Fruit fly (Drosophila melanogaster) whole organism, embryonic: Measurements from ENCODE around the gene Pgant8.
A peak's percentile ranks its signal among the peaks of the same experiment; 100 is the strongest.

Experiments
- B-H1 ChIP-seq: fragments of 200-800 bp; sonication (Bioruptor generic); IDR thresholded peaks from 3 replicates; pipeline ENCODE4 v1.3.6; 2022; ENCODE audit warnings: missing biosample characterization, missing genetic modification characterization
- CG11093 ChIP-seq: fragments of 200-800 bp; sonication (Bioruptor generic); IDR thresholded peaks from 3 replicates; pipeline ENCODE4 v1.3.6; 2022; ENCODE audit warnings: missing biosample characterization, missing genetic modification characterization
- CG11695 ChIP-seq: fragments of 200-800 bp; sonication (Bioruptor generic); IDR thresholded peaks from 3 replicates; pipeline ENCODE4 v1.3.6; 2022; ENCODE audit warnings: missing biosample characterization, missing genetic modification characterization
- CG11696 ChIP-seq: fragments of 200-800 bp; sonication (Bioruptor generic); IDR thresholded peaks from 2 replicates; pipeline ENCODE4 v1.3.6; 2022; ENCODE audit warnings: missing biosample characterization, missing genetic modification characterization
- CG12236 ChIP-seq: fragments of 200-800 bp; sonication (Bioruptor generic); optimal IDR thresholded peaks from 2 replicates; lab custom pipeline; 2016; ENCODE audit warnings: missing biosample characterization, missing genetic modification characterization
- CG12769 ChIP-seq: fragments of 200-800 bp; sonication (Bioruptor generic); optimal IDR thresholded peaks from 2 replicates; lab custom pipeline; 2019; ENCODE audit warnings: missing biosample characterization, mild to moderate bottlenecking, missing genetic modification characterization, moderate library complexity
- CG13296 ChIP-seq: fragments of 200-800 bp; sonication (Bioruptor generic); optimal IDR thresholded peaks from 3 replicates; lab custom pipeline; 2018; ENCODE audit warnings: missing biosample characterization, mild to moderate bottlenecking, missing genetic modification characterization
- CG15514 ChIP-seq: fragments of 200-800 bp; sonication (Bioruptor generic); optimal IDR thresholded peaks from 3 replicates; lab custom pipeline; 2017; ENCODE audit warnings: missing biosample characterization, missing genetic modification characterization, mild to moderate bottlenecking, moderate library complexity, missing genetic modification reagents
- CG1603 ChIP-seq: fragments of 200-800 bp; sonication (Bioruptor generic); optimal IDR thresholded peaks from 2 replicates; lab custom pipeline; 2019; ENCODE audit warnings: missing biosample characterization, mild to moderate bottlenecking, missing genetic modification characterization, moderate library complexity
- CG17385 ChIP-seq: fragments of 200-800 bp; sonication (Bioruptor generic); optimal IDR thresholded peaks from 3 replicates; lab custom pipeline; 2018; ENCODE audit warnings: missing biosample characterization, mild to moderate bottlenecking, missing genetic modification characterization
- CG17802 ChIP-seq: fragments of 200-800 bp; sonication (Bioruptor generic); optimal IDR thresholded peaks from 2 replicates; lab custom pipeline; 2018; ENCODE audit warnings: missing biosample characterization, mild to moderate bottlenecking, missing genetic modification characterization, moderate library complexity
- CG18599 ChIP-seq: fragments of 200-800 bp; sonication (Bioruptor generic); optimal IDR thresholded peaks from 3 replicates; lab custom pipeline; 2017; ENCODE audit warnings: missing biosample characterization, missing genetic modification characterization, mild to moderate bottlenecking, moderate library complexity, missing genetic modification reagents
- CG2678 ChIP-seq: fragments of 200-800 bp; sonication (Bioruptor generic); optimal IDR thresholded peaks from 3 replicates; lab custom pipeline; 2019; ENCODE audit warnings: missing biosample characterization, mild to moderate bottlenecking, missing genetic modification characterization, moderate library complexity
- CG31365 ChIP-seq: fragments of 200-800 bp; sonication (Bioruptor generic); optimal IDR thresholded peaks from 2 replicates; lab custom pipeline; 2018; ENCODE audit warnings: missing biosample characterization, mild to moderate bottlenecking, missing genetic modification characterization
- CG31388 ChIP-seq: fragments of 200-800 bp; sonication (Bioruptor generic); optimal IDR thresholded peaks from 2 replicates; lab custom pipeline; 2016; ENCODE audit warnings: missing biosample characterization, missing genetic modification characterization
- CG33213 ChIP-seq: fragments of 200-800 bp; sonication (Bioruptor generic); optimal IDR thresholded peaks from 3 replicates; lab custom pipeline; 2016; ENCODE audit warnings: missing biosample characterization, missing genetic modification characterization
- CG4282 ChIP-seq: fragments of 200-800 bp; sonication (Bioruptor generic); optimal IDR thresholded peaks from 2 replicates; lab custom pipeline; 2016; ENCODE audit warnings: missing biosample characterization, missing genetic modification characterization
- CG4404 ChIP-seq: fragments of 200-800 bp; sonication (Bioruptor generic); IDR thresholded peaks from 2 replicates; pipeline ENCODE4 v1.3.6; 2022; ENCODE audit warnings: missing biosample characterization, missing genetic modification characterization
- CG6654 ChIP-seq: fragments of 200-800 bp; sonication (Bioruptor generic); optimal IDR thresholded peaks from 2 replicates; lab custom pipeline; 2017; ENCODE audit warnings: missing biosample characterization, mild to moderate bottlenecking, missing genetic modification characterization
- CG6689 ChIP-seq: fragments of 200-800 bp; sonication (Bioruptor generic); IDR thresholded peaks from 2 replicates; pipeline ENCODE4 v1.3.6; 2022; ENCODE audit warnings: missing biosample characterization, missing genetic modification characterization
- CG8359 ChIP-seq: fragments of 200-800 bp; sonication (Bioruptor generic); optimal IDR thresholded peaks from 2 replicates; lab custom pipeline; 2017; ENCODE audit warnings: missing biosample characterization, mild to moderate bottlenecking, missing genetic modification characterization, borderline replicate concordance
- CG8765 ChIP-seq: fragments of 200-800 bp; sonication (Bioruptor generic); IDR thresholded peaks from 2 replicates; pipeline ENCODE4 v1.3.6; 2022; ENCODE audit warnings: missing biosample characterization, missing genetic modification characterization
- D19B ChIP-seq: fragments of 200-800 bp; sonication (Bioruptor generic); optimal IDR thresholded peaks from 2 replicates; lab custom pipeline; 2017; ENCODE audit warnings: missing biosample characterization, mild to moderate bottlenecking, missing genetic modification characterization
- Dek ChIP-seq: fragments of 200-800 bp; sonication (Bioruptor generic); optimal IDR thresholded peaks from 3 replicates; lab custom pipeline; 2019; ENCODE audit warnings: missing biosample characterization, mild to moderate bottlenecking, missing genetic modification characterization, moderate library complexity
- ERR ChIP-seq: fragments of 200-800 bp; sonication (Bioruptor generic); optimal IDR thresholded peaks from 2 replicates; lab custom pipeline; 2016; ENCODE audit warnings: missing biosample characterization, missing genetic modification characterization
- Fer2 ChIP-seq: fragments of 200-800 bp; sonication (Bioruptor generic); optimal IDR thresholded peaks from 2 replicates; lab custom pipeline; 2018; ENCODE audit warnings: missing biosample characterization, mild to moderate bottlenecking, missing genetic modification characterization, moderate library complexity
- Hr39 ChIP-seq: fragments of >200 bp; optimal IDR thresholded peaks from 2 replicates; lab custom pipeline; 2017
- Myb ChIP-seq: fragments of 200-800 bp; sonication (Bioruptor generic); optimal IDR thresholded peaks from 2 replicates; lab custom pipeline; 2016; ENCODE audit warnings: missing biosample characterization, missing genetic modification characterization
- NK7.1 ChIP-seq: fragments of 200-800 bp; sonication (Bioruptor generic); optimal IDR thresholded peaks from 3 replicates; lab custom pipeline; 2016; ENCODE audit warnings: missing biosample characterization, missing genetic modification characterization
- Optix ChIP-seq: fragments of 200-800 bp; sonication (Bioruptor generic); IDR thresholded peaks from 3 replicates; pipeline ENCODE4 v1.3.6; 2022; ENCODE audit warnings: missing biosample characterization, missing genetic modification characterization
- PHDP ChIP-seq: fragments of 200-800 bp; sonication (Bioruptor generic); optimal IDR thresholded peaks from 3 replicates; lab custom pipeline; 2018; ENCODE audit warnings: missing biosample characterization, mild to moderate bottlenecking, missing genetic modification characterization, moderate library complexity
- Sin3A ChIP-seq: fragments of >200 bp; optimal IDR thresholded peaks from 2 replicates; lab custom pipeline; 2018
- Xrp1 ChIP-seq: fragments of 200-800 bp; sonication (Bioruptor generic); IDR thresholded peaks from 2 replicates; pipeline ENCODE4 v1.3.6; 2022; ENCODE audit warnings: missing biosample characterization, missing genetic modification characterization
- ash1 ChIP-seq: fragments of 200-800 bp; sonication (Bioruptor generic); optimal IDR thresholded peaks from 2 replicates; lab custom pipeline; 2018; ENCODE audit warnings: missing biosample characterization, mild to moderate bottlenecking, missing genetic modification characterization
- cg ChIP-seq: fragments of 200-800 bp; sonication (Bioruptor generic); optimal IDR thresholded peaks from 3 replicates; lab custom pipeline; 2019; ENCODE audit warnings: missing biosample characterization, mild to moderate bottlenecking, missing genetic modification characterization, moderate library complexity
- disco-r ChIP-seq: fragments of 200-800 bp; sonication (Bioruptor generic); optimal IDR thresholded peaks from 2 replicates; lab custom pipeline; 2016; ENCODE audit warnings: missing biosample characterization, missing genetic modification characterization
- dmrt11E ChIP-seq: fragments of 200-800 bp; sonication (Bioruptor generic); optimal IDR thresholded peaks from 3 replicates; lab custom pipeline; 2018; ENCODE audit warnings: missing biosample characterization, mild to moderate bottlenecking, missing genetic modification characterization, moderate library complexity
- ftz-f1 ChIP-seq: fragments of 200-800 bp; sonication (Bioruptor generic); optimal IDR thresholded peaks from 2 replicates; lab custom pipeline; 2016; ENCODE audit warnings: missing biosample characterization, missing genetic modification characterization
- grau ChIP-seq: fragments of 200-800 bp; optimal IDR thresholded peaks from 3 replicates; lab custom pipeline; 2019; ENCODE audit warnings: missing biosample characterization, mild to moderate bottlenecking, missing genetic modification characterization, moderate library complexity
- gsb-n ChIP-seq: fragments of 200-800 bp; sonication (Bioruptor generic); optimal IDR thresholded peaks from 3 replicates; lab custom pipeline; 2018; ENCODE audit warnings: missing biosample characterization, mild to moderate bottlenecking, missing genetic modification characterization
- lola ChIP-seq, 3 experiments: fragments of >200 bp in 2 of 3; fragments of 200-800 bp in 1 of 3; sonication (Bioruptor generic) in 1 of 3; optimal IDR thresholded peaks; 2 replicates each; lab custom pipeline; 2017 to 2019; ENCODE audit warnings: missing biosample characterization in 3 of 3, missing genetic modification characterization in 3 of 3, mild to moderate bottlenecking in 1 of 3, moderate library complexity in 1 of 3
- mld ChIP-seq: fragments of 200-800 bp; sonication (Bioruptor generic); IDR thresholded peaks from 3 replicates; pipeline ENCODE4 v1.3.6; 2022; ENCODE audit warnings: missing biosample characterization, missing genetic modification characterization; ENCODE audit not compliant: partially characterized antibody
- odd ChIP-seq: fragments of 200-800 bp; sonication (Bioruptor generic); optimal IDR thresholded peaks from 2 replicates; lab custom pipeline; 2017; ENCODE audit warnings: missing biosample characterization, mild to moderate bottlenecking, missing genetic modification characterization
- onecut ChIP-seq: fragments of 200-800 bp; sonication (Bioruptor generic); IDR thresholded peaks from 2 replicates; pipeline ENCODE4 v1.3.6; 2022; ENCODE audit warnings: missing biosample characterization, missing genetic modification characterization
- pho ChIP-seq: fragments of 200-800 bp; sonication (Bioruptor generic); optimal IDR thresholded peaks from 2 replicates; lab custom pipeline; 2016; ENCODE audit warnings: missing biosample characterization, missing genetic modification characterization
- ranshi ChIP-seq: fragments of 200-800 bp; sonication (Bioruptor generic); IDR thresholded peaks from 2 replicates; pipeline ENCODE4 v1.3.6; 2022; ENCODE audit warnings: missing biosample characterization, missing genetic modification characterization
- scrt ChIP-seq: fragments of 200-800 bp; sonication (Bioruptor generic); optimal IDR thresholded peaks from 2 replicates; lab custom pipeline; 2018; ENCODE audit warnings: missing biosample characterization, mild to moderate bottlenecking, missing genetic modification characterization, moderate library complexity
- slp2 ChIP-seq: fragments of 200-800 bp; sonication (Bioruptor generic); optimal IDR thresholded peaks from 2 replicates; lab custom pipeline; 2016; ENCODE audit warnings: missing biosample characterization, missing genetic modification characterization
- so ChIP-seq: fragments of 200-800 bp; sonication (Bioruptor generic); IDR thresholded peaks from 3 replicates; pipeline ENCODE4 v1.3.6; 2022; ENCODE audit warnings: missing biosample characterization, missing genetic modification characterization
- twi ChIP-seq: fragments of 200-800 bp; optimal IDR thresholded peaks from 2 replicates; lab custom pipeline; 2019; ENCODE audit warnings: missing biosample characterization, mild to moderate bottlenecking, missing genetic modification characterization, moderate library complexity
- yki ChIP-seq: fragments of >200 bp; optimal IDR thresholded peaks from 3 replicates; lab custom pipeline; 2018

Pgant8 gene

DNA sequence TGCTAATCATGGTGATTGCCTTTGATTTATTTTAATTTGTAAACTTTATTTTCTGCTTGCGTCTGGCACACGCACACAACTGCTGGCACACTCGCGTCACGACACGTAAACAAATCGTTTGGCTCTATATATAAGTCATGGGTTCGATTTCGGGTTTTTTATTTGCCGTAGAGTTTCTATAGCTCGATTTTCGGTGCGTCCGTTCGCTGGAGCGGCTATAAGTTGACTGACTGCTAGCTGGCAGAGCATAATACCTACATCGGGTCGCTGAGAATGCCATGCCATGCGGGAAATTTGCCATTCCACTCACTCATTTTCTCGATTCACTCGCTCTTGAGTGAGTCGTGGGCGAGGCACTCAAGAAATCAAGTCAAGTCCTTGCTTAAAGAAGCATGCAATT is 44.5 kb downstream of the Pgant8 start, which contains the start of gene comm (continued):
- TF ChIP-seq D19B (GFP tag; lab: Kevin White, UChicago): no peak
- TF ChIP-seq grau (tag; lab: Kevin White, UChicago): peak; percentile 27
- TF ChIP-seq CG4404 (GFP tag; lab: Robert Waterston, UW): no peak
- TF ChIP-seq pho: peak; percentile 17
- TF ChIP-seq lola (GFP tag; optimal IDR thresholded peaks at IDR 0.05; lab: Kevin White, UChicago): no peak
- TF ChIP-seq so (GFP tag; lab: Robert Waterston, UW): 0 out of 3 replicates have a peak, but pooled peaks have one; percentile 70
- TF ChIP-seq B-H1: no peak; the same call in 2 of the 3 replicates
- TF ChIP-seq CG11696 (GFP tag; lab: Robert Waterston, UW): peak; percentile 48
- no peak for TF ChIP-seq CG31365
- peak; percentile 22 for TF ChIP-seq CG18599 (GFP tag; lab: Kevin White, UChicago)
- TF ChIP-seq CG11695 (GFP tag; lab: Robert Waterston, UW): peak; percentile 40; the same call in 1 of the 3 replicates
- no peak for TF ChIP-seq CG6654 (GFP tag; lab: Kevin White, UChicago)
- 0 out of 2 replicates have a peak, but pooled peaks have one; percentile 41 for TF ChIP-seq onecut (GFP tag; lab: Robert Waterston, UW)
- TF ChIP-seq CG15514 (GFP tag; lab: Kevin White, UChicago): peak; percentile 43
- TF ChIP-seq CG6689 (GFP tag; lab: Robert Waterston, UW): 0 out of 2 replicates have a peak, but pooled peaks have one; percentile 13
- no peak for TF ChIP-seq CG17802 (tag; lab: Kevin White, UChicago)
- peak; percentile 73 for TF ChIP-seq ash1 (GFP tag; lab: Kevin White, UChicago)
- TF ChIP-seq NK7.1 (GFP tag; lab: Kevin White, UChicago): no peak
- peak; percentile 61 for TF ChIP-seq gsb-n (tag; lab: Kevin White, UChicago)
- no peak for TF ChIP-seq CG31388 (GFP tag; lab: Kevin White, UChicago)
- peak; percentile 45 for TF ChIP-seq scrt (GFP tag; lab: Kevin White, UChicago)
- TF ChIP-seq CG12769 (tag; lab: Kevin White, UChicago): peak; percentile 68
- no peak for TF ChIP-seq yki (lab: Kevin White, UChicago)
- TF ChIP-seq Sin3A (lab: Kevin White, UChicago): no peak
- TF ChIP-seq slp2 (GFP tag; lab: Kevin White, UChicago): no peak
- no peak for TF ChIP-seq CG4282 (GFP tag; lab: Kevin White, UChicago)
- no peak for TF ChIP-seq Hr39 (lab: Kevin White, UChicago)
- TF ChIP-seq PHDP (tag; lab: Kevin White, UChicago): peak; percentile 38
- TF ChIP-seq CG11093 (GFP tag; lab: Robert Waterston, UW): no peak
- TF ChIP-seq CG2678 (tag; lab: Kevin White, UChicago): peak; percentile 28
- TF ChIP-seq cg (GFP tag; lab: Kevin White, UChicago): peak; percentile 44
- TF ChIP-seq mld (GFP tag; lab: Robert Waterston, UW): no peak; the same call in 2 of the 3 replicates
- TF ChIP-seq Myb (GFP tag; lab: Kevin White, UChicago): no peak
- TF ChIP-seq CG17385 (GFP tag; lab: Kevin White, UChicago): peak; percentile 48
- peak; percentile 5 for TF ChIP-seq Dek (tag; lab: Kevin White, UChicago)
- TF ChIP-seq ftz-f1: peak; percentile 28
- peak; percentile 29 for TF ChIP-seq CG13296 (GFP tag; lab: Kevin White, UChicago)
- peak; percentile 26 for TF ChIP-seq twi (tag; lab: Kevin White, UChicago)
- TF ChIP-seq dmrt11E (tag; lab: Kevin White, UChicago): no peak
- no peak for TF ChIP-seq CG12236 (GFP tag; lab: Kevin White, UChicago)
- TF ChIP-seq Xrp1 (GFP tag; lab: Robert Waterston, UW): peak; percentile 30; the same call in 1 of the 2 replicates
- TF ChIP-seq ranshi (GFP tag; lab: Robert Waterston, UW): no peak
- no peak for TF ChIP-seq Optix (GFP tag; lab: Robert Waterston, UW)
- TF ChIP-seq CG1603 (tag; lab: Kevin White, UChicago): peak; percentile 27
- TF ChIP-seq ERR (GFP tag; lab: Kevin White, UChicago): no peak
- peak; percentile 16 for TF ChIP-seq odd (GFP tag; lab: Kevin White, UChicago)
- TF ChIP-seq CG8359 (GFP tag; lab: Kevin White, UChicago): no peak
- TF ChIP-seq CG33213 (GFP tag; lab: Kevin White, UChicago): no peak
- peak; percentile 30 for TF ChIP-seq disco-r (GFP tag; lab: Kevin White, UChicago)
- no peak for TF ChIP-seq Fer2 (tag; lab: Kevin White, UChicago)
- peak; percentile 17; the same call in 1 of the 2 replicates for TF ChIP-seq CG8765 (GFP tag; lab: Robert Waterston, UW)
